Worm (Caenorhabditis elegans): ENCODE results near the gene W09C2.9.

DNA sequence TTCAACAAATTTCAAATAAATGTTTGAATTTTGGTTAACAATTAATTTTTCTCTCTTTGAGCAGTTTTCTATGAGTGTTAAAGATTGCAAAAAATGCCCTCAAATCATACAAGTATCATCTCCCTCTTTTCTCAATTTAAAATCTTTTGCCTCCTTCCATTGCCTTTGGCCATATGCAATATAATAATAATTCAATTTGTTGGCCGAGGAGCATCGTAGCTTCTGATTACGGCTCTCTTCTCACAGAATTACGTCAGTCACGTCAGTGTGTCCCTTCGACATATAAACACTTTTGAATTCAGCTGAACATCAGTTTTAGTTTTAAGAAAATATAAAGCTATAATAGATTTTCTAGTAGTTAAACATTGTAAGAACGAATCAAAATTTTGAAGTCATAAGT, 32.4 kb upstream of the W09C2.9 start:
- TF ChIP-seq nhr-237 (tag; optimal IDR thresholded peaks at IDR 0.05) (no peak), snpc-4 (tag; optimal IDR thresholded peaks at IDR 0.05) (no peak), mab-5 (tag; optimal IDR thresholded peaks at IDR 0.05) (no peak), unc-62 (GFP tag; optimal IDR thresholded peaks at IDR 0.05) (no peak), pha-4 (tag; optimal IDR thresholded peaks at IDR 0.05) (no peak), nhr-12 (tag; optimal IDR thresholded peaks at IDR 0.05) (no peak), ztf-11 (tag; optimal IDR thresholded peaks at IDR 0.05) (no peak)

Data from whole organism, mixed stage, embryonic.